Fruit fly (Drosophila melanogaster): ENCODE data around the gene CG15196.

CG15196 gene

DNA sequence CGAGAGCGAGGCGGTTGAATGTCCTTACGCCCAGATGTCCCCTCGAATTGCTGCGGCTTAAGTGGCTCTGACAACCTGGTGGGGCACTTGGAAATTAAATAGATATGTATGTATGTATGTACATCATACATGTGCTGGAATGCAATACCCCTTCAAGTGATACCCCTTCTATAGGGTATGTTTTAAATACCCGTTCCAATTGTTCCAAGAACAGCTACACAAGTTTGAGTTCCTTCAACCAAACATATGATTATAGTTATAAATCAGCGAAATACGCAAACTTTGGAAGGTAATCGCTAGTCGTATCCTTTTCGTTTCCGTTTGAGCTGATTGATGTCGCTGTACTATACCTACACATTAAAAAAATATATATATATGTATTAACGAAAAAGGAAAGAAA lies 26.2 kb upstream of the CG15196 start:
- TF ChIP-seq CG8159 (tag; optimal IDR thresholded peaks at IDR 0.05), result peak; percentile 33
- no peak for TF ChIP-seq CG4496 (GFP tag; IDR thresholded peaks at IDR 0.05)

DNA sequence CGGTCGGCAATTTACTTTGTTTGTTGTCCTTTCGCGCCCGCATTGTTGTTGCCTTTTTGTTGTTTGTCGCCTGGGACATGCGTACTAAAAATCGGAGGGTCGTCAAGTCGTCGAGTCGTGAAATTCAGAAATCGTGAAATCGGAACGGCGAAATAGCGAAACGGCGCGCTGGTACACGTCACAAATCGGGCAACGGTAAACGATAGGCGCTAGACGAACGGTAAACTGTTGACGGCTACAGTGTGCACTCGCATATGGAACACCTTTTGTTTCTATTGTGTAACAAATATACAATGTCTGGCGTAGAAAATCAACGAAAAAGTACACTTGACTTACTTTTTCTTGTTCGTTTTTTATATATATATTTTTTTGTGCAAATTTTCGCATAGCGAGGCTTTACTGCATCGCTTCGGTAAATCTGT lies 25.7 kb upstream of the CG15196 start:
- no peak for TF ChIP-seq CG10348 (GFP tag; IDR thresholded peaks at IDR 0.05)
- peak; percentile 69; the same call in 1 of the 3 replicates for TF ChIP-seq CG4496 (GFP tag; IDR thresholded peaks at IDR 0.05)
- TF ChIP-seq gl (tag; optimal IDR thresholded peaks at IDR 0.05), result no peak
- TF ChIP-seq Pif1A (GFP tag; optimal IDR thresholded peaks at IDR 0.05), result peak; percentile 19
- TF ChIP-seq CG8301 (tag; optimal IDR thresholded peaks at IDR 0.05), result no peak
- TF ChIP-seq CG15710 (tag; optimal IDR thresholded peaks at IDR 0.05), result peak; percentile 47
- TF ChIP-seq rn (GFP tag; IDR thresholded peaks at IDR 0.05), result no peak
- TF ChIP-seq CG9948 (tag; optimal IDR thresholded peaks at IDR 0.05), result peak; percentile 28
- no peak for TF ChIP-seq Snoo (tag; optimal IDR thresholded peaks at IDR 0.05)
- peak; percentile 45 for TF ChIP-seq CG8159 (tag; optimal IDR thresholded peaks at IDR 0.05)
- TF ChIP-seq Ets98B (GFP tag; IDR thresholded peaks at IDR 0.05), result peak; percentile 40
- TF ChIP-seq D1 (tag; optimal IDR thresholded peaks at IDR 0.05), result no peak
- TF ChIP-seq EcR (GFP tag; optimal IDR thresholded peaks at IDR 0.05), result no peak
- TF ChIP-seq CG13204 (GFP tag; optimal IDR thresholded peaks at IDR 0.05), result no peak
- TF ChIP-seq fd96Ca (GFP tag; IDR thresholded peaks at IDR 0.05), result peak; percentile 68; the same call in 2 of the 3 replicates
- TF ChIP-seq CG14655 (GFP tag; optimal IDR thresholded peaks at IDR 0.05), result peak; percentile 23
- no peak for TF ChIP-seq CG12605 (GFP tag; IDR thresholded peaks at IDR 0.05)
- TF ChIP-seq Pif1B (GFP tag; optimal IDR thresholded peaks at IDR 0.05), result no peak
- TF ChIP-seq CG32121 (GFP tag; IDR thresholded peaks at IDR 0.05), result peak; percentile 58; the same call in 1 of the 2 replicates
- TF ChIP-seq CG17806 (tag; optimal IDR thresholded peaks at IDR 0.05), result peak; percentile 38
- TF ChIP-seq CG34367 (tag; optimal IDR thresholded peaks at IDR 0.05), result peak; percentile 11

DNA sequence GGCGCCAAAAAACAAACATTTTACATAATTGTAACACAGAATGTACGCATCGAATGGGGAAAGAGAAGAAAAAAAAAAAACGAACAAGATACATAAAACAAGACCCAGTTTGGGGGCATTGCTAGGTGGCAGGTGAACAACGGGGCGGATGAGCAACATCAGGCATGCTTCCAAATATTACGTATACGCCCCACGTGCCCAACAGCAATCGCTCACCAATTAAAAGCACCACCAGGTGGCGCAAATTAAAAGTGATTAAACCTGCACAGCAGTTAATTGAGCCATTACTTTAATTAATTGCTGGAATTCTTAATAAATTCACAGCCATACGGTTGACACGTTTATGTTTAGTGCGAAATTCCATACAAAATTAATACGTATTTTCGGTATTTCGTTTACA lies 24.2 kb upstream of the CG15196 start:
- TF ChIP-seq Pif1A (GFP tag; optimal IDR thresholded peaks at IDR 0.05), result no peak
- TF ChIP-seq CG9948 (tag; optimal IDR thresholded peaks at IDR 0.05), result no peak
- no peak for TF ChIP-seq CG8301 (tag; optimal IDR thresholded peaks at IDR 0.05)
- TF ChIP-seq Snoo (tag; optimal IDR thresholded peaks at IDR 0.05), result no peak
- no peak for TF ChIP-seq CG8159 (tag; optimal IDR thresholded peaks at IDR 0.05)

DNA sequence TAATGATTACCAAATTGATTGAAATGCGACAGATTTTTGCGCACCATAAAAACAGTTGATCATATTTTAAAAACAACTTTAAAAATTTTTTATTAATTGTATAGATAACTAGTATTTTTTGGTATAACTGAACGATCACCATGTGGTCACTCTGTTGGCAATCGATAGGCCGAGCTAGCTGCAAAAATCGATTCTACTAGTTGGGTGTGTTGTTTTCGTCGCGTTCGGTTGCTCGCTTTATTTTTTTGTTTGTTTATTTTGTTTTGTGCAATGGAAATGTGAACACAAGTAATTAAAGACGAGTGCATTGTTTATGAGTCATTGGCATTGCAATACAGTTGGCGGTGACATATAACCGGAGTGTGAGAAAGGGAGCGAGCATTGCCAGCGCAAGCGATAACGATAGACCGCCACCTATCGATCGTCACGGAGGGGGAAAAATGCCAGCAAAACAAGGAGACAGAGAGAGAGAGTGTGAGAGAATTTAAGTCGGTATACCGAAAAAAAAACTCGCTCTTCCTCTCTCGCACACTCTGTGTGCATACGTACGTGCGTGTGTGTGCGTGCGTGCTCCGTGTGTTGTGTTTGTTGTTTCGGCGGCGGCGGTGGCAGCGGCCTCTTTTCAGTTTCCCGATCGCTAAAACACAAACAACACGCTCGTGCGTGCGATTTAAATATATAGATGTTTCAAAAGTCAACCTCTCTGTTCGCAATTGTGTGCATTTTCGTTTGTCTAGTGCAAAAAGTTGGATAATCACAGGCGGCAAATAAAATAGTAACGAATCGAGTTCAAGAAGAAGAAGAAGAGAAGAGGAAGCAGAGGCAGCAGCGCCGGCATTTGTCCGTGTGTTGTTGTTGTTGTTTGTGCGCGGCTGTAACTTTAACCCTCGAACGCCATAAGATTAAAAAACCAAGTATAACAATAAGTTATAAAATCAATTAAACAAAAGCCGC lies 20.0 kb upstream of the CG15196 start:
- TF ChIP-seq EcR (GFP tag; optimal IDR thresholded peaks at IDR 0.05), result peak; percentile 34
- TF ChIP-seq Ets98B (GFP tag; IDR thresholded peaks at IDR 0.05), result no peak; the same call in 1 of the 2 replicates
- peak; percentile 11 for TF ChIP-seq D1 (tag; optimal IDR thresholded peaks at IDR 0.05)
- peak; percentile 68 for TF ChIP-seq CG12605 (GFP tag; IDR thresholded peaks at IDR 0.05)
- TF ChIP-seq CG34367 (tag; optimal IDR thresholded peaks at IDR 0.05), result peak; percentile 1
- peak; percentile 57; the same call in 2 of the 3 replicates for TF ChIP-seq CG4496 (GFP tag; IDR thresholded peaks at IDR 0.05)
- TF ChIP-seq CG17806 (tag; optimal IDR thresholded peaks at IDR 0.05), result no peak
- TF ChIP-seq CG13204 (GFP tag; optimal IDR thresholded peaks at IDR 0.05), result peak; percentile 71
- peak; percentile 3 for TF ChIP-seq Pif1B (GFP tag; optimal IDR thresholded peaks at IDR 0.05)

DNA sequence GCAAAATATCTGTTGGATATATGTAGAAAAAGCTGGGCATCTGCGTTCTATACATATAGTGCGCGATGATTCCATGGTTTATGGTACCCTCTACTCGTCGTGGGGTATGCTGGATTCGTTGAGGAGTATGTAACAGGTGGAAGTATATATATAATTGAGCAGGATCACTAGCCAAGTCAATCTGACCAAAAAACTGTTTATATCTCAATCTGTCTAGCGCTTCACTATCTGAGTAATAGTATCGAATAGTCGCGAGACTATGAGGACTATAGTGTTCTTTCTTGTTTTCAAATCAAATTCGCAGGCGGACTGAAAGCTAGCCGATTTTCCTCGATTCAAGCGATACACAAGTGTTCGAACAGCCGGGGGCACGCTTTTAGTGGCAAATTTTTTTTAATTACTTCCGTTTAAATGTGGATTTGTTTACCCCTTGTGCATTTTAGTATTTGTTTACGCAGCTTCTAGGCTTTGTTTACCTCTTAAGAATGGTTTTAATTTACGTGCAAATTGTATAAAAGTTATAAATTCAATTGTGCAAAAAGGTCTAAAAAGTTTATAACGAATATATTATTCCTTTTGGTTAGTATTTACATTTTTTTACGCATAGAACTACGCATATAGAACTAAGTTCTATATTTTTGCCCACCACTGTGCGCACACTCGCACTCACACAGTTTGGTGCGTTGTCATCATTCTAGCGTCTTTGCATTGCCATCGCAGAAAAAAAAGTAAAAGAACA lies 19.0 kb upstream of the CG15196 start:
- TF ChIP-seq CG15710 (tag; optimal IDR thresholded peaks at IDR 0.05), result peak; percentile 43
- peak; percentile 46 for TF ChIP-seq CG17806 (tag; optimal IDR thresholded peaks at IDR 0.05)
- no peak for TF ChIP-seq EcR (GFP tag; optimal IDR thresholded peaks at IDR 0.05)
- TF ChIP-seq Snoo (tag; optimal IDR thresholded peaks at IDR 0.05), result peak; percentile 19
- TF ChIP-seq CG32121 (GFP tag; IDR thresholded peaks at IDR 0.05), result peak; percentile 88
- peak; percentile 74 for TF ChIP-seq CG10348 (GFP tag; IDR thresholded peaks at IDR 0.05)
- peak; percentile 50 for TF ChIP-seq CG8159 (tag; optimal IDR thresholded peaks at IDR 0.05)
- TF ChIP-seq CG4496 (GFP tag; IDR thresholded peaks at IDR 0.05), result peak; percentile 94
- TF ChIP-seq CG14655 (GFP tag; optimal IDR thresholded peaks at IDR 0.05), result peak; percentile 89
- no peak for TF ChIP-seq gl (tag; optimal IDR thresholded peaks at IDR 0.05)
- TF ChIP-seq Ets98B (GFP tag; IDR thresholded peaks at IDR 0.05), result peak; percentile 93
- peak; percentile 78 for TF ChIP-seq rn (GFP tag; IDR thresholded peaks at IDR 0.05)
- peak; percentile 95 for TF ChIP-seq fd96Ca (GFP tag; IDR thresholded peaks at IDR 0.05)
- no peak for TF ChIP-seq CG13204 (GFP tag; optimal IDR thresholded peaks at IDR 0.05)
- TF ChIP-seq CG34367 (tag; optimal IDR thresholded peaks at IDR 0.05), result peak; percentile 38
- peak; percentile 77 for TF ChIP-seq CG12605 (GFP tag; IDR thresholded peaks at IDR 0.05)
- no peak for TF ChIP-seq D1 (tag; optimal IDR thresholded peaks at IDR 0.05)
- peak; percentile 81 for TF ChIP-seq CG8301 (tag; optimal IDR thresholded peaks at IDR 0.05)
- TF ChIP-seq Pif1A (GFP tag; optimal IDR thresholded peaks at IDR 0.05), result peak; percentile 58
- peak; percentile 69 for TF ChIP-seq Pif1B (GFP tag; optimal IDR thresholded peaks at IDR 0.05)
- peak; percentile 60 for TF ChIP-seq CG9948 (tag; optimal IDR thresholded peaks at IDR 0.05)
